Fruit fly (Drosophila melanogaster) whole organism, wandering third instar larva: ENCODE measurements around the gene Dus1.

Experiments used
- CG32264 ChIP-seq: fragments of 200-800 bp; sonication (Bioruptor generic); optimal IDR thresholded peaks from 2 replicates; lab custom pipeline; 2016; ENCODE audit warnings: missing biosample characterization, missing genetic modification characterization
- N ChIP-seq: fragments of >200 bp; optimal IDR thresholded peaks from 2 replicates; lab custom pipeline; 2018; ENCODE audit warnings: missing biosample characterization, missing external identifiers, missing genetic modification characterization
- Sp1 ChIP-seq: fragments of 200-800 bp; sonication (Bioruptor generic); optimal IDR thresholded peaks from 3 replicates; lab custom pipeline; 2019; ENCODE audit warnings: missing biosample characterization, mild to moderate bottlenecking, missing genetic modification characterization, moderate library complexity
- br ChIP-seq: fragments of 200-800 bp; sonication (Bioruptor generic); optimal IDR thresholded peaks from 2 replicates; lab custom pipeline; 2016; ENCODE audit warnings: missing biosample characterization, missing genetic modification characterization
- brk ChIP-seq: fragments of 200-800 bp; sonication (Bioruptor generic); optimal IDR thresholded peaks from 2 replicates; lab custom pipeline; 2016; ENCODE audit warnings: missing biosample characterization, mild to moderate bottlenecking, missing genetic modification characterization
- dmrt93B ChIP-seq: fragments of 200-800 bp; sonication (Bioruptor generic); optimal IDR thresholded peaks from 2 replicates; lab custom pipeline; 2018; ENCODE audit warnings: missing biosample characterization, mild to moderate bottlenecking, missing genetic modification characterization
- foxo ChIP-seq, 2 experiments: fragments of 200-800 bp; sonication (Bioruptor generic); optimal IDR thresholded peaks; 2 replicates in 1 of 2; 3 replicates in 1 of 2; lab custom pipeline; 2016 to 2017; ENCODE audit warnings: missing biosample characterization in 2 of 2, missing genetic modification characterization in 2 of 2
- h ChIP-seq: fragments of 200-800 bp; sonication (Bioruptor generic); optimal IDR thresholded peaks from 3 replicates; lab custom pipeline; 2016; ENCODE audit warnings: missing biosample characterization, mild to moderate bottlenecking, missing genetic modification characterization
- usp ChIP-seq: fragments of >200 bp; optimal IDR thresholded peaks from 2 replicates; lab custom pipeline; 2017; ENCODE audit warnings: missing biosample characterization, missing genetic modification characterization
- woc ChIP-seq: sonication (Bioruptor generic); optimal IDR thresholded peaks from 2 replicates; lab custom pipeline; 2016; ENCODE audit warnings: missing biosample characterization, mild to moderate bottlenecking, missing genetic modification characterization

dm6 chr2L:246656-247340, 24.7 kb downstream of the Dus1 start:
- TF ChIP-seq foxo (GFP tag; optimal IDR thresholded peaks at IDR 0.05; lab: Kevin White, UChicago) (peak in 1 of 2 experiments; percentile 51), woc (GFP tag; lab: Kevin White, UChicago) (no peak), brk (GFP tag; lab: Kevin White, UChicago) (no peak), Sp1 (GFP tag; lab: Kevin White, UChicago) (peak; percentile 60), dmrt93B (no peak), br (no peak), usp (GFP tag; lab: Kevin White, UChicago) (no peak), N (no peak), h (GFP tag; lab: Kevin White, UChicago) (peak; percentile 21), CG32264 (GFP tag; lab: Kevin White, UChicago) (peak; percentile 26)
